Fruit fly (Drosophila melanogaster) whole organism, embryonic: ENCODE data around the gene wg.

Source experiments
- B-H1 ChIP-seq: fragments of 200-800 bp; sonication (Bioruptor generic); IDR thresholded peaks from 3 replicates; pipeline ENCODE4 v1.3.6; 2022; ENCODE audit warnings: missing biosample characterization, missing genetic modification characterization
- CG10979 ChIP-seq: fragments of 200-800 bp; sonication (Bioruptor generic); optimal IDR thresholded peaks from 2 replicates; lab custom pipeline; 2018; ENCODE audit warnings: missing biosample characterization, mild to moderate bottlenecking, missing genetic modification characterization, moderate library complexity
- CG11398 ChIP-seq: fragments of 200-800 bp; sonication (Bioruptor generic); optimal IDR thresholded peaks from 2 replicates; lab custom pipeline; 2016; ENCODE audit warnings: missing biosample characterization, missing genetic modification characterization
- CG12659 ChIP-seq: fragments of 200-800 bp; sonication (Bioruptor generic); optimal IDR thresholded peaks from 3 replicates; lab custom pipeline; 2017; ENCODE audit warnings: mild to moderate bottlenecking, missing biosample characterization, missing genetic modification reagents, missing genetic modification characterization
- CG13894 ChIP-seq: fragments of 200-800 bp; sonication (Bioruptor generic); optimal IDR thresholded peaks from 3 replicates; lab custom pipeline; 2018; ENCODE audit warnings: missing biosample characterization, mild to moderate bottlenecking, missing genetic modification characterization, moderate library complexity
- CG1529 ChIP-seq: fragments of 200-800 bp; sonication (Bioruptor generic); optimal IDR thresholded peaks from 3 replicates; lab custom pipeline; 2018; ENCODE audit warnings: missing biosample characterization, missing genetic modification characterization
- CG15696 ChIP-seq: fragments of 200-800 bp; sonication (Bioruptor generic); optimal IDR thresholded peaks from 2 replicates; lab custom pipeline; 2019; ENCODE audit warnings: missing biosample characterization, mild to moderate bottlenecking, missing genetic modification characterization, moderate library complexity
- CG16863 ChIP-seq: fragments of 200-800 bp; sonication (Bioruptor generic); optimal IDR thresholded peaks from 3 replicates; lab custom pipeline; 2016; ENCODE audit warnings: missing biosample characterization, missing genetic modification characterization
- CG17328 ChIP-seq: fragments of 200-800 bp; sonication (Bioruptor generic); IDR thresholded peaks from 2 replicates; pipeline ENCODE4 v1.3.6; 2022; ENCODE audit warnings: missing biosample characterization, missing genetic modification characterization
- CG17912 ChIP-seq: fragments of 200-800 bp; sonication (Bioruptor generic); optimal IDR thresholded peaks from 2 replicates; lab custom pipeline; 2018; ENCODE audit warnings: missing biosample characterization, mild to moderate bottlenecking, missing genetic modification characterization
- CG18262 ChIP-seq: fragments of 200-800 bp; optimal IDR thresholded peaks from 3 replicates; lab custom pipeline; 2019; ENCODE audit warnings: missing biosample characterization, mild to moderate bottlenecking, missing genetic modification characterization, moderate library complexity
- CG2712 ChIP-seq: fragments of 200-800 bp; optimal IDR thresholded peaks from 3 replicates; lab custom pipeline; 2019; ENCODE audit warnings: missing biosample characterization, mild to moderate bottlenecking, missing genetic modification characterization, moderate library complexity
- CG3065 ChIP-seq: fragments of 200-800 bp; sonication (Bioruptor generic); optimal IDR thresholded peaks from 2 replicates; lab custom pipeline; 2016; ENCODE audit warnings: missing biosample characterization, missing genetic modification characterization
- CG32772 ChIP-seq: fragments of 200-800 bp; sonication (Bioruptor generic); IDR thresholded peaks from 2 replicates; pipeline ENCODE4 v1.3.6; 2022; ENCODE audit warnings: missing biosample characterization, missing genetic modification characterization
- CG4424 ChIP-seq: fragments of 200-800 bp; sonication (Bioruptor generic); optimal IDR thresholded peaks from 3 replicates; lab custom pipeline; 2016; ENCODE audit warnings: missing biosample characterization, missing genetic modification characterization
- CG5180 ChIP-seq: fragments of 200-800 bp; sonication (Bioruptor generic); optimal IDR thresholded peaks from 3 replicates; lab custom pipeline; 2017; ENCODE audit warnings: missing biosample characterization, missing genetic modification characterization, mild to moderate bottlenecking, moderate library complexity, missing genetic modification reagents
- CG6175 ChIP-seq: fragments of 200-800 bp; sonication (Bioruptor generic); IDR thresholded peaks from 3 replicates; pipeline ENCODE4 v1.3.6; 2022; ENCODE audit warnings: missing biosample characterization, missing genetic modification characterization
- CG7745 ChIP-seq: fragments of 200-800 bp; sonication (Bioruptor generic); optimal IDR thresholded peaks from 2 replicates; lab custom pipeline; 2018; ENCODE audit warnings: missing biosample characterization, mild to moderate bottlenecking, missing genetic modification characterization, moderate library complexity
- CG7839 ChIP-seq: fragments of 200-800 bp; sonication (Bioruptor generic); optimal IDR thresholded peaks from 3 replicates; lab custom pipeline; 2018; ENCODE audit warnings: missing biosample characterization, mild to moderate bottlenecking, missing genetic modification characterization, moderate library complexity
- CG8281 ChIP-seq: fragments of 200-800 bp; sonication (Bioruptor generic); optimal IDR thresholded peaks from 2 replicates; lab custom pipeline; 2018; ENCODE audit warnings: missing biosample characterization, mild to moderate bottlenecking, missing genetic modification characterization, moderate library complexity
- CG8924 ChIP-seq: fragments of 200-800 bp; optimal IDR thresholded peaks from 3 replicates; lab custom pipeline; 2019; ENCODE audit warnings: missing biosample characterization, mild to moderate bottlenecking, missing genetic modification characterization, moderate library complexity
- CG9876 ChIP-seq: fragments of 200-800 bp; sonication (Bioruptor generic); optimal IDR thresholded peaks from 2 replicates; lab custom pipeline; 2016; ENCODE audit warnings: missing biosample characterization, missing genetic modification characterization
- Dek ChIP-seq: fragments of 200-800 bp; sonication (Bioruptor generic); optimal IDR thresholded peaks from 3 replicates; lab custom pipeline; 2019; ENCODE audit warnings: missing biosample characterization, mild to moderate bottlenecking, missing genetic modification characterization, moderate library complexity
- Dll ChIP-seq: fragments of 200-800 bp; sonication (Bioruptor generic); IDR thresholded peaks from 4 replicates; pipeline ENCODE4 v1.3.6; 2022; ENCODE audit warnings: missing biosample characterization, missing genetic modification characterization; ENCODE audit not compliant: partially characterized antibody
- E2f2 ChIP-seq: fragments of 200-800 bp; sonication (Bioruptor generic); IDR thresholded peaks from 2 replicates; pipeline ENCODE4 v1.3.6; 2022; ENCODE audit warnings: missing biosample characterization, missing genetic modification characterization
- Gsc ChIP-seq: fragments of 200-800 bp; sonication (Bioruptor generic); IDR thresholded peaks from 2 replicates; pipeline ENCODE4 v1.3.6; 2022; ENCODE audit warnings: missing biosample characterization, missing genetic modification characterization
- H2.0 ChIP-seq: fragments of 200-800 bp; sonication (Bioruptor generic); IDR thresholded peaks from 2 replicates; pipeline ENCODE4 v1.3.6; 2022; ENCODE audit warnings: missing biosample characterization, missing genetic modification characterization
- HLH4C ChIP-seq: fragments of 200-800 bp; sonication (Bioruptor generic); IDR thresholded peaks from 3 replicates; pipeline ENCODE4 v1.3.6; 2022; ENCODE audit warnings: missing biosample characterization, missing genetic modification characterization; ENCODE audit not compliant: partially characterized antibody
- Hey ChIP-seq: fragments of 200-800 bp; sonication (Bioruptor generic); optimal IDR thresholded peaks from 3 replicates; lab custom pipeline; 2018; ENCODE audit warnings: missing biosample characterization, mild to moderate bottlenecking, missing genetic modification characterization
- Nf-YA ChIP-seq: fragments of 200-800 bp; sonication (Bioruptor generic); IDR thresholded peaks from 2 replicates; pipeline ENCODE4 v1.3.6; 2022; ENCODE audit warnings: missing biosample characterization, missing genetic modification characterization
- Oaz ChIP-seq: fragments of 200-800 bp; sonication (Bioruptor generic); IDR thresholded peaks from 2 replicates; pipeline ENCODE4 v1.3.6; 2022; ENCODE audit warnings: missing biosample characterization, missing genetic modification characterization
- Optix ChIP-seq: fragments of 200-800 bp; sonication (Bioruptor generic); IDR thresholded peaks from 3 replicates; pipeline ENCODE4 v1.3.6; 2022; ENCODE audit warnings: missing biosample characterization, missing genetic modification characterization
- PHDP ChIP-seq: fragments of 200-800 bp; sonication (Bioruptor generic); optimal IDR thresholded peaks from 3 replicates; lab custom pipeline; 2018; ENCODE audit warnings: missing biosample characterization, mild to moderate bottlenecking, missing genetic modification characterization, moderate library complexity
- Sox102F ChIP-seq: fragments of 200-800 bp; sonication (Bioruptor generic); optimal IDR thresholded peaks from 2 replicates; lab custom pipeline; 2018; ENCODE audit warnings: missing biosample characterization, mild to moderate bottlenecking, missing genetic modification characterization, moderate library complexity
- Xrp1 ChIP-seq: fragments of 200-800 bp; sonication (Bioruptor generic); IDR thresholded peaks from 2 replicates; pipeline ENCODE4 v1.3.6; 2022; ENCODE audit warnings: missing biosample characterization, missing genetic modification characterization
- ab ChIP-seq: fragments of 200-800 bp; sonication (Bioruptor generic); optimal IDR thresholded peaks from 2 replicates; lab custom pipeline; 2016; ENCODE audit warnings: missing biosample characterization, missing genetic modification characterization
- croc ChIP-seq: fragments of 200-800 bp; sonication (Bioruptor generic); conservative IDR thresholded peaks from 3 replicates; pipeline ENCODE4 v1.3.6; 2022; ENCODE audit warnings: missing biosample characterization, missing genetic modification characterization
- disco-r ChIP-seq: fragments of 200-800 bp; sonication (Bioruptor generic); optimal IDR thresholded peaks from 2 replicates; lab custom pipeline; 2016; ENCODE audit warnings: missing biosample characterization, missing genetic modification characterization
- fd96Cb ChIP-seq: fragments of 200-800 bp; sonication (Bioruptor generic); optimal IDR thresholded peaks from 2 replicates; lab custom pipeline; 2018; ENCODE audit warnings: missing biosample characterization, mild to moderate bottlenecking, missing genetic modification characterization, moderate library complexity
- fu2 ChIP-seq: fragments of 200-800 bp; sonication (Bioruptor generic); optimal IDR thresholded peaks from 2 replicates; lab custom pipeline; 2016; ENCODE audit warnings: missing biosample characterization, missing genetic modification characterization
- gro ChIP-seq: fragments of 200-800 bp; sonication (Bioruptor generic); optimal IDR thresholded peaks from 2 replicates; lab custom pipeline; 2016; ENCODE audit warnings: missing biosample characterization, missing genetic modification characterization
- ham ChIP-seq: fragments of 200-800 bp; sonication (Bioruptor generic); IDR thresholded peaks from 2 replicates; pipeline ENCODE4 v1.3.6; 2022; ENCODE audit warnings: missing biosample characterization, missing genetic modification characterization
- klu ChIP-seq: fragments of 200-800 bp; sonication (Bioruptor generic); IDR thresholded peaks from 2 replicates; pipeline ENCODE4 v1.3.6; 2022; ENCODE audit warnings: missing biosample characterization, missing genetic modification characterization
- lab ChIP-seq: fragments of 200-800 bp; sonication (Bioruptor generic); optimal IDR thresholded peaks from 3 replicates; lab custom pipeline; 2017; ENCODE audit warnings: missing biosample characterization, missing genetic modification characterization, mild to moderate bottlenecking, moderate library complexity, missing genetic modification reagents
- psq ChIP-seq: fragments of 200-800 bp; sonication (Bioruptor generic); optimal IDR thresholded peaks from 2 replicates; lab custom pipeline; 2017; ENCODE audit warnings: missing biosample characterization, missing genetic modification characterization
- pum ChIP-seq: fragments of 200-800 bp; sonication (Bioruptor generic); optimal IDR thresholded peaks from 2 replicates; lab custom pipeline; 2016; ENCODE audit warnings: missing biosample characterization, missing genetic modification characterization
- sob ChIP-seq: fragments of 200-800 bp; sonication (Bioruptor generic); IDR thresholded peaks from 2 replicates; pipeline ENCODE4 v1.3.6; 2022; ENCODE audit warnings: missing biosample characterization, missing genetic modification characterization
- tap ChIP-seq: fragments of 200-800 bp; optimal IDR thresholded peaks from 3 replicates; lab custom pipeline; 2019; ENCODE audit warnings: missing biosample characterization, mild to moderate bottlenecking, missing genetic modification characterization, moderate library complexity
- vfl ChIP-seq: fragments of 200-800 bp; sonication (Bioruptor generic); optimal IDR thresholded peaks from 2 replicates; lab custom pipeline; 2016; ENCODE audit warnings: missing biosample characterization, missing genetic modification characterization
- vvl ChIP-seq: fragments of 200-800 bp; sonication (Bioruptor generic); IDR thresholded peaks from 2 replicates; pipeline ENCODE4 v1.3.6; 2022; ENCODE audit warnings: missing biosample characterization, missing genetic modification characterization
- wor ChIP-seq: fragments of 200-800 bp; sonication (Bioruptor generic); IDR thresholded peaks from 2 replicates; pipeline ENCODE4 v1.3.6; 2022; ENCODE audit warnings: missing biosample characterization, missing genetic modification characterization
- z ChIP-seq: fragments of 200-800 bp; sonication (Bioruptor generic); IDR thresholded peaks from 3 replicates; pipeline ENCODE4 v1.3.6; 2022; ENCODE audit warnings: missing biosample characterization, missing genetic modification characterization

wg gene

dm6 chr2L:7264396-7264795 is 42.6 kb upstream of the wg start (continued):
- no peak for TF ChIP-seq wor (GFP tag; lab: Robert Waterston, UW)
- TF ChIP-seq klu (GFP tag; lab: Robert Waterston, UW) = no peak
- no peak for TF ChIP-seq CG17328 (GFP tag; lab: Robert Waterston, UW)
- no peak for TF ChIP-seq Optix (GFP tag; lab: Robert Waterston, UW)
- TF ChIP-seq psq (GFP tag; lab: Kevin White, UChicago) = no peak
- no peak for TF ChIP-seq sob (GFP tag; lab: Robert Waterston, UW)
- TF ChIP-seq CG9876 (GFP tag; lab: Kevin White, UChicago) = no peak
- TF ChIP-seq z (GFP tag; lab: Robert Waterston, UW) = no peak
- TF ChIP-seq ham (GFP tag; lab: Robert Waterston, UW) = no peak
- TF ChIP-seq CG2712 = peak; percentile 50
- TF ChIP-seq CG32772 = no peak
- TF ChIP-seq lab (GFP tag; lab: Kevin White, UChicago) = peak; percentile 13
- no peak for TF ChIP-seq Dll (GFP tag; lab: Robert Waterston, UW)
- no peak for TF ChIP-seq disco-r
- TF ChIP-seq croc (GFP tag; lab: Robert Waterston, UW) = no peak
- TF ChIP-seq CG11398 (GFP tag; lab: Kevin White, UChicago) = no peak
- no peak for TF ChIP-seq fu2 (GFP tag; lab: Kevin White, UChicago)
- TF ChIP-seq Nf-YA (GFP tag; lab: Robert Waterston, UW) = no peak
- TF ChIP-seq CG3065 (GFP tag; lab: Kevin White, UChicago) = no peak
- no peak for TF ChIP-seq E2f2 (GFP tag; lab: Robert Waterston, UW)
- no peak for TF ChIP-seq CG5180 (GFP tag; lab: Kevin White, UChicago)
- no peak for TF ChIP-seq HLH4C (GFP tag; lab: Robert Waterston, UW)
- TF ChIP-seq CG10979 (tag; lab: Kevin White, UChicago) = peak; percentile 49
- TF ChIP-seq CG8281 (tag; lab: Kevin White, UChicago) = no peak
- no peak for TF ChIP-seq CG16863 (GFP tag; lab: Kevin White, UChicago)
- no peak for TF ChIP-seq pum
- TF ChIP-seq Xrp1 (GFP tag; lab: Robert Waterston, UW) = peak; percentile 34; the same call in 1 of the 2 replicates
- no peak for TF ChIP-seq Oaz
- TF ChIP-seq B-H1 (GFP tag; lab: Robert Waterston, UW) = no peak
- TF ChIP-seq ab (GFP tag; lab: Kevin White, UChicago) = no peak
- TF ChIP-seq CG7745 (tag; lab: Kevin White, UChicago) = no peak
- no peak for TF ChIP-seq CG4424 (GFP tag; lab: Kevin White, UChicago)
- no peak for TF ChIP-seq CG13894
- no peak for TF ChIP-seq CG15696 (tag; lab: Kevin White, UChicago)
- peak; percentile 18 for TF ChIP-seq fd96Cb (tag; lab: Kevin White, UChicago)
- TF ChIP-seq Sox102F (GFP tag; lab: Kevin White, UChicago) = peak; percentile 40
- peak; percentile 21 for TF ChIP-seq tap (tag; lab: Kevin White, UChicago)
- TF ChIP-seq CG8924 (tag; lab: Kevin White, UChicago) = no peak
- TF ChIP-seq CG1529 (GFP tag; lab: Kevin White, UChicago) = no peak
- no peak for TF ChIP-seq gro
- no peak for TF ChIP-seq Dek
- TF ChIP-seq H2.0 (GFP tag; lab: Robert Waterston, UW) = no peak
- no peak for TF ChIP-seq CG17912
- TF ChIP-seq CG12659 (GFP tag; lab: Kevin White, UChicago) = no peak
- TF ChIP-seq vvl (GFP tag; lab: Robert Waterston, UW) = peak; percentile 15; the same call in 1 of the 2 replicates
- no peak for TF ChIP-seq CG6175
- TF ChIP-seq PHDP (tag; lab: Kevin White, UChicago) = peak; percentile 14
- no peak for TF ChIP-seq vfl (GFP tag; lab: Kevin White, UChicago)
- peak; percentile 31 for TF ChIP-seq CG7839 (tag; lab: Kevin White, UChicago)
- no peak for TF ChIP-seq Hey
- TF ChIP-seq Gsc (GFP tag; lab: Robert Waterston, UW) = no peak
- TF ChIP-seq CG18262 = peak; percentile 40
